Fruit fly (Drosophila melanogaster) whole organism, embryonic: Measurements from ENCODE around the gene CstF50.

Experiments used
- CG10959 ChIP-seq: fragments of 200-800 bp; sonication (Bioruptor generic); IDR thresholded peaks from 2 replicates; pipeline ENCODE4 v1.3.6; 2022; ENCODE audit warnings: missing biosample characterization, missing genetic modification characterization
- Dfd ChIP-seq, 2 experiments: fragments of >200 bp; optimal IDR thresholded peaks; 2 replicates each; lab custom pipeline; 2017; ENCODE audit warnings: missing biosample characterization in 2 of 2, missing genetic modification characterization in 2 of 2

dm6 chr3R:31727773-31728172, 9.0 kb downstream of the CstF50 start:
- TF ChIP-seq Dfd (GFP tag; optimal IDR thresholded peaks at IDR 0.05; lab: Kevin White, UChicago) (no peak), CG10959 (GFP tag; lab: Robert Waterston, UW) (no peak)
